Fruit fly (Drosophila melanogaster) Kc167 (cell line): ENCODE measurements around the gene CG42367.

Source experiments
- Myc ChIP-seq: fragments of >200 bp; optimal IDR thresholded peaks from 2 replicates; lab custom pipeline; 2017; ENCODE audit warnings: missing external identifiers
- Sin3A ChIP-seq: fragments of >200 bp; optimal IDR thresholded peaks from 2 replicates; lab custom pipeline; 2018; ENCODE audit warnings: missing external identifiers
- h ChIP-seq: fragments of >200 bp; optimal IDR thresholded peaks from 3 replicates; lab custom pipeline; 2018; ENCODE audit warnings: missing external identifiers
- insv ChIP-seq: fragments of >200 bp; optimal IDR thresholded peaks from 3 replicates; lab custom pipeline; 2018; ENCODE audit warnings: missing external identifiers
- psq ChIP-seq: fragments of >200 bp; optimal IDR thresholded peaks from 2 replicates; lab custom pipeline; 2017; ENCODE audit warnings: missing external identifiers
- ttk ChIP-seq: sonication (Bioruptor generic); optimal IDR thresholded peaks from 2 replicates; lab custom pipeline; 2017; ENCODE audit warnings: missing external identifiers

DNA sequence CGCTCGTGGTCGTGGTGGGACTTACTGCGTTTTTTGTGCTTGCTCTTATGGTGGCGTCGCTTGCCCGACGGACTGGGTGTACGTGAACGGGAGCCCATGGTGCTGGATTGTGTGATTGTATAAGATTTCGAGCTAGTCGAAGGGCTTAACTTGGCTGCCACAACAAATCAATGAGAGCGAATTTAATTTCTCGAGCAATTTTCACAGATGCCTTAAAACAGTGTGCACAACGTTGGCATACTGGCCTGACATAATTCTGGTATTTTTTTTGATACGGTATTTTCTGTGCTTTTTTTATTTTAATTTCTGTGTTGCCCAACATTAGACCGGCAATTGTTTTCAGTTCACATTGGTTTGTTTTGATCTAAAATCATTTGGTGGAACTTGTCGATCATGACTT is 7.5 kb downstream of the CG42367 start, which contains the start of gene Arglu1:
- no peak for TF ChIP-seq Sin3A (lab: Kevin White, UChicago)
- no peak for TF ChIP-seq ttk (lab: Kevin White, UChicago)
- TF ChIP-seq h: no peak
- no peak for TF ChIP-seq psq (lab: Kevin White, UChicago)
- TF ChIP-seq Myc (lab: Kevin White, UChicago): no peak
- TF ChIP-seq insv (lab: Kevin White, UChicago): no peak
